Worm (Caenorhabditis elegans) whole organism, L4 larva: ENCODE measurements around the gene F31D4.2.

ENCODE experiments used
- dmd-9 ChIP-seq: fragments of 200-800 bp; sonication (Bioruptor generic); IDR thresholded peaks from 2 replicates; pipeline ENCODE4 v1.3.6; 2022; ENCODE audit warnings: missing genetic modification reagents, missing genetic modification characterization, missing compliant biosample characterization
- lin-13 ChIP-seq: fragments of 150-350 bp; optimal IDR thresholded peaks from 2 replicates; lab custom pipeline; 2014; ENCODE audit warnings: missing biosample characterization, missing genetic modification reagents, missing genetic modification characterization
- nhr-11 ChIP-seq: fragments of 150-350 bp; optimal IDR thresholded peaks from 2 replicates; lab custom pipeline; 2014; ENCODE audit warnings: missing biosample characterization, missing genetic modification characterization
- nhr-48 ChIP-seq: sonication (generic microtip); optimal IDR thresholded peaks from 2 replicates; lab custom pipeline; 2016; ENCODE audit warnings: mild to moderate bottlenecking, missing genetic modification characterization, missing compliant biosample characterization
- nhr-77 ChIP-seq: fragments of 150-350 bp; optimal IDR thresholded peaks from 2 replicates; lab custom pipeline; 2014; ENCODE audit warnings: missing biosample characterization, missing genetic modification characterization
- zip-2 ChIP-seq: fragments of 150-350 bp; optimal IDR thresholded peaks from 2 replicates; lab custom pipeline; 2014; ENCODE audit warnings: missing biosample characterization, missing genetic modification characterization
- ztf-11 ChIP-seq: fragments of 150-350 bp; optimal IDR thresholded peaks from 2 replicates; lab custom pipeline; 2014; ENCODE audit warnings: missing biosample characterization, missing genetic modification characterization

DNA sequence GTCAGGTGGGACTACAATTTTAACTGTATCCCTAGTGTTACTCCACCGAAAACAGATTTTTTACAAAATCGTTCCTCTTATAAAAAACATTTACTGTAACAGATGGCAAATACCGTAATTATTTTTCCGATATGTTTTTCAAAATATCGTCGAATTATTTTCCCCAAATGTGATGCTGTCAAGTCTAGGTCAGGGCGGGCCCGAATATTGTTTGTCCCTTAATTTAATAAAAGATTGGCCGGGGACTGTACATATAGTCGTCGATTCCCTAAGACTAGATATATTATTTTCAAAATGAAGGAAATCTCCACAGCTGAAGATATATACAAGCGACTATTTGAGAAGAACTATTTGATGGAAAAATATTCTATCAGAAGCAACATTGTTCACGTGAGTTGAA is 47.4 kb downstream of the F31D4.2 start, which contains the start of gene sdf-9:
- no peak for TF ChIP-seq zip-2 (tag; lab: Kevin White, UChicago)
- no peak for TF ChIP-seq dmd-9 (GFP tag; lab: Robert Waterston, UW)
- TF ChIP-seq ztf-11 (tag; lab: Kevin White, UChicago), result no peak
- no peak for TF ChIP-seq lin-13
- no peak for TF ChIP-seq nhr-77 (tag; lab: Kevin White, UChicago)
- TF ChIP-seq nhr-48 (tag; lab: Kevin White, UChicago), result no peak
- TF ChIP-seq nhr-11 (tag; lab: Kevin White, UChicago), result no peak
